Worm (Caenorhabditis elegans) whole organism, dauer: ENCODE measurements around the gene srj-52.

Experiments used
- unc-62 ChIP-seq: sonication (generic microtip); optimal IDR thresholded peaks from 2 replicates; lab custom pipeline; 2017; ENCODE audit warnings: missing biosample characterization, missing genetic modification reagents, missing genetic modification characterization

Gene srj-52

ce11 chrV:695914-696313, at the start of gene srj-52:
Gene srj-52 (minus strand): TSS chrV:696014.
- no peak for TF ChIP-seq unc-62 (GFP tag; lab: Kevin White, UChicago)

ce11 chrV:743348-743747, 47.5 kb upstream of the srj-52 start, which contains the start of gene str-134:
Gene str-134 (plus strand): TSS chrV:743648.
- TF ChIP-seq unc-62 (GFP tag; lab: Kevin White, UChicago), result no peak

DNA sequence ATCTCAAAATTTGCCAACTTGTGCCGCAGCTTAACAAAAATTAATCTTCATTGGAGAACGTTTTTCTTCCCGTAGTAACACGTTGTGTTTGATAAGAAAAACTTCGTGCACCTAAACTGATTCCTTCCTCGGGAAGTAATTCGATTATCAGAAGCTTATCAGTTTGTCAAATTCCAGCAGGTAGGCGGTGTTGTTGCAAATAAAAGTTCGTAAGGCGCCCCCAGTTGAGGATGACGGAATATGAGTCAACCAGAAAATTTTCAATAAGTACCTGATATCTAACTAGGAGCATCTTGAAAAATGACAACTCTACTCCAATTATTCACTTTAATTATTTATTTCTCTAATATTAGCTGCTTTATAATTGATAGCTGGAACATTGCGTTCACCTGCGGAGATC, 46.0 kb upstream of the srj-52 start, which contains the start of gene C05E4.7:
Gene C05E4.7 (plus strand): TSS at position 301 of the 400 bp plus-strand sequence.
- TF ChIP-seq unc-62 (GFP tag; lab: Kevin White, UChicago), result no peak

DNA sequence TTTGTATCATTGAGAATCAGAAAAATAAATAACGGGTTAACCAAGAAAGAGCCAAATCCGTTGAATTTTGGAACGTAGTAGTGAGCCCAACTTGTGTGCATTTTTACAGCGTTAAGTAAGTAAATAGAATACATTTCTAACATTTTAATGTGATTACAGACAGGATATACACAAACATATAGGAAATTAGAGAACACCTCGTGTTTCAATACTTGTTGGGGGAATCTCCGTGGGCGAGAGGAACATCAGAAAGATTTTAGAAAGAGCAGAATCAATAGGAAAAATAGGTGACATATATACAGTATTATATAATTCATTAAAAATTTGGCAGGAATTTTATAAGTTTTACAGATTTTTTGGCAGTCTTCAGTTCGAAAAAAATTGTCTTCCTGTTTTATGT, 43.0 kb upstream of the srj-52 start, which contains the start of gene srj-24:
Gene srj-24 (minus strand): TSS at position 101 of the 400 bp plus-strand sequence.
- TF ChIP-seq unc-62 (GFP tag; lab: Kevin White, UChicago), result no peak

ce11 chrV:736171-736570, 40.4 kb upstream of the srj-52 start, which contains the start of gene srj-25:
Gene srj-25 (minus strand): TSS chrV:736271.
- TF ChIP-seq unc-62 (GFP tag; lab: Kevin White, UChicago), result no peak

- TF ChIP-seq unc-62 (GFP tag; lab: Kevin White, UChicago), result no peak
Measured at ce11 chrV:731330-731729, 35.5 kb upstream of the srj-52 start.

ce11 chrV:730216-730615, 34.4 kb upstream of the srj-52 start:
- TF ChIP-seq unc-62 (GFP tag; lab: Kevin White, UChicago), result no peak

DNA sequence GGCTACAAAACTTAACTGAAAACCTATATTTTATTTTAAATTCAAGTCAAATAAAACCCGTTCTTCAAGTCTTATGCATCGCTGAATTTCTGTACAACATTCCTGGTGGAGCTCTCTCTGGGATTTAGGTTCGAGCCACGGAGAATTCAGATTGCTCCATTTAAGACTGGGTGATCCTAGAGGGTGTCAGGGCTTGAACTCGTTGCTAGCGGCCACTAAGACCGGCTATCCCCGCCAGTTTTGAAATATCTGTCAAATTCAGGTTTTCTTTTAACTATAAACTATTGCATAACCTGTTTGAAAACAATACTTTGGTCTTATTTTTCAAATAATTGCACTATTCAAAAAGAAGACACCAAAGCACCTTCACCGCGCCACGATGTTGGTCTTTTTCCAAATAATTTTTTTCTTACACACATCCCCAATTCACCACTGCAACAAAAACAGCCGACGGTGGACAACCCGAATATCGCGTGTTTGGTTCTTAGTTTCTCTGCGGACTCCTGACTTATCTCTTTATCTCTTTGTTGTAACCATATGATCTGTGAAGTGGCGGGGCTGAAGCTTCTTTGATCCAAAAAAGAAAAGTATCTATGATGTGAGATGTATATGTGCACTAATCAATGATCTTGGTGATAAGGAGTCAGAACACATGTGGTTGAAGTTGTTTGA, 33.1 kb upstream of the srj-52 start:
- no peak for TF ChIP-seq unc-62 (GFP tag; lab: Kevin White, UChicago)

DNA sequence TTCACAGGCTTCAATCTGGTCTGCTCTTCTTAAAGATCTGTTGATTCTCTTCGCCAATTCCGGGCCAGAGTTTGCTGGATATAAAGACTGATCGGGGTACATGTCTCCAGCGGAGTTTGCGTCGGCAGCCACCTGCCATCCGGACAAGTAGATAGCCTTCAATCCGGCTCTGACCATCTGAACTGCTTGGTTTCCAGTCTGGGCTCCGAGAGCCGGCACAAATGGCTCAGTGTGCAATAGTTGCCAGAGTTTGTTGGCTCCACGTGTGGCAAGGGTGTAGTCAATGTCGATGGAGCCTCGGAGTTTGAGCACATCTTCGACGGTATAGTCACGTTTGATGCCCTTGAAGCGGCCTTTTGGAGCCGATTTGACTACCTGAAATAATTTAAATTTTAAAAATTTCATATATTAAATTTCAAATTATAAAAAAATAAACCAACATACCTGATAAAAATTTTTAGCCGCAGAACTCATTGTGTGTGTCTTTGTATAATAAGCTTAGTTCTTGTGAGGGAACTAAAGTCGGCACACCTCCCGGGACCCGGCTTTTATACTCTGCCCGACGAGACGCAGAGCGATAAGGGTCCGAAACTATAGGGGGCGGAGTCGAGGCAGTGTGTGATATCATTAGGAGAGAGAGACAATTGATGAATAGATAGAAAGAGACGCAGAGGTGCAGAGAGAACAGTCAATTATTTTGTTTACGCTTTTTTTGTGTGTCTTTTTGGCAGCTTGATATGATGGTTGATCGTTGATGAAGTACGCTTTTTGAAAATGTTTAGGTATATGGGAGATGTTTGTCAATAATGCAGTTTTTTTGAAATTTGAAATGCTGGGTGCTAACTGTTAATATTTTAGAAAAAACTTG, 31.9 kb upstream of the srj-52 start, which contains the start of the genes icl-1 and srh-2:
Gene icl-1 (minus strand): TSS at position 521 of the 868 bp plus-strand sequence.
Gene srh-2 (plus strand): TSS at position 818 of the 868 bp plus-strand sequence.
- TF ChIP-seq unc-62 (GFP tag; lab: Kevin White, UChicago), result no peak

DNA sequence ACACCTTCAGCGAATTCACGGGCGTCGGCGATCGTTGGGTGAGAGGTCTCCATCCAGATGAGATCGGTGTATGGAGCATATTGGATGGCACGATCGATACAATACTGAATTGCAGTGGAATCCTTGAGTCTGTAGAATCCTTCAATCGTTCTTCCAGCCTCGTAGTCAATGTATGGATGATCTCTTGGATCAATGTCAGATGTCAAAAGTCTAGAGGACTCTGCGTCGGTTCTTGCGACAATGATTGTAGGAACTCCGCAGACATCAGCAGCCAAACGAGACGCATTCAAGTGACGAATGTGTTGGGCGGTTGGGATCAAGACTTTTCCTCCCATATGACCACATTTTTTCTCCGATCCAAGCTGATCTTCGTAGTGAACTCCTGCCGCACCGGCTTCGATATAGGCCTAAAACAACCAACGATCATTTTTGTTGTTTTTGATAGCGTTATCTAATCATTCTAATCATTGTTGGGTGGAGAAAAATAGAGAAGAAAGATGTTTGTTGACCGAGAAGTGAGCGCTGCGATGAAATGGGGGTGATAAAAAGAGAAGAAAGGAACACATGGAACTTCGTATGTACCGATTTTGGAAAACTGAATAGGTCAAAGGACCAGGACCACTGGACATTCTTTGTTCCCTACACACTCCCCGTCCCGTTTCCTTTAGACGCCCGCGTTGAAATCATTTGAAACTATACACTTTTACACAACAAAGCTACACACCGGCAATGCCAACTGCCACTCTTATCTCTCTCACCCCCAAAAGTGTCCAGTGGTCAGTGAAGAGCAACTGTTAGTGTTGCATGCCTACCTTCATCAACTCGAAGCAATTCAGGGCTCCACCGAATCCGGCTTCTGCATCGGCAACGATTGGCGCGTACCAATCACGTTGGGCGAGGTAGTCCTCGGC, 31.0 kb upstream of the srj-52 start:
- TF ChIP-seq unc-62 (GFP tag; lab: Kevin White, UChicago), result no peak

DNA sequence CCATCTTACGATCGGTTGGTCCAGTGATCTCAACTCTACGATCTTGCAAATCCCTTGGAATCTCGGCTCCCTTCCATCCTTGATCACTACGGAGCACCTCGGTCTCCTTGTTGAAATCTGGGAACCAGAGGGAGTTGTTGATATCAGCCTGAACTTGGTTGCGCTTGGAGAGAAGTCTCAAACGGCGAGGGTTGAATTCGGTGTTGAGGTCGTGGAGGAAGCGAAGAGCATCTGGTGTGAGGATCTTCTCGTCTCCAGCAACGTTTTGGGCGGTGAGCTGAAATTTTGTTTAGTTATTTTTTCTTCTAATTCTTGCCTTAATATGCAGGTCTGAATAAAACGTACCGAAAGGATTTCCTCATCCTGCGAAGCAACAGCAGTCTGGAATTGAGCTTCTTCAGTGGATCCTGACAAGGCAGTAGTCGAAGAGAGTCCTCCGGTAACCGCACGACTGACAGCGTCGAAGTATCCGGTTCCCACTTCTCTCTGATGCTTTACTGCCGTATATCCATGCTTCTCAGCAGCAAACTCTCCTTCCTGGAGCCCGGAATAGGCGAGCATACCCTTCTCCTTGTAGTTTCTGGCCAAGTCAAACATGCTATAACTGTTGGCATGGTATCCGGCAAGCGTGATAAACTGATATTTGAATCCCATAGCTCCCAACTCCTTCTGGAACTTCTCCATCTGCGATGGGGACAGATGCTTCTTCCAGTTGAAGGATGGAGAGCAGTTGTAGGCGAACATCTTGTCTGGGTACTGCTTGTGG, 30.2 kb upstream of the srj-52 start:
- TF ChIP-seq unc-62 (GFP tag; lab: Kevin White, UChicago), result no peak

DNA sequence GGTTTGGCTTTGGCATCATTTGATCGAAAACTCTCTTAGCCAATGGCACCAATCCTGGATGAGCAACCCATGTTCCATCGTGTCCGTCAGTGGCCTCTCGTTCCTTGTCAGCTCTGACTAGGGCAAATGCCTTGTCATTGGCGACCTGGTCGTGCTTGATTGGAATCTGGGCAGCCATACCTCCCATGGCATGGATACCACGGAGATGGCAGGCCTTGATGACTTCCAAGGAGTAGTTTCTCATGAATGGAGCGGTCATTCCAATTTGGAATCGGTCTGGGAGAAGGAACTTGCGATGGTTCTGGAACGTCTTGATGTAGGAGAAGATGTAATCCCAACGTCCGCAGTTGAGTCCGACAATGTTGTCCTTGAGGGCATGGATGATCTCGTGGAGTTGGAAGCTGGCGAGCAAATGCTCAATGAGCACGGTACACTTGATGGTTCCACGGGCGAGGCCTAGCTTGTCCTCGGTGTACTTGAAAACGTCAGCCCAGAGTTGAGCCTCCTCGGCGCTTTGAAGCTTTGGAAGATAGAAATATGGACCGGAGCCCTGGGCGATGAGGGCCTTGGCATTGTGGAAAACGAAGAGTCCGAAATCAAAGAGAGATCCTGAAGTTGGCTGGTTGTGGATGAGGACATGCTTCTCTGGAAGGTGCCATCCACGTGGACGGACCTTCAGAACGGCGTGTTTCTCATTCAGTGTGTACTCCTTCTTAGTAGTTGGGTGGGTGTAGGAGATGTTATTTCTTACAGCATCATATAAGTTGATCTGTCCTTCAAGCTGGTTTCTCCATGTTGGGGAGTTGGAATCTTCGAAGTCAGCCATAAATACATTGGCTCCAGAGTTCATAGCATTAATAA, 29.4 kb upstream of the srj-52 start:
- TF ChIP-seq unc-62 (GFP tag; lab: Kevin White, UChicago), result no peak

DNA sequence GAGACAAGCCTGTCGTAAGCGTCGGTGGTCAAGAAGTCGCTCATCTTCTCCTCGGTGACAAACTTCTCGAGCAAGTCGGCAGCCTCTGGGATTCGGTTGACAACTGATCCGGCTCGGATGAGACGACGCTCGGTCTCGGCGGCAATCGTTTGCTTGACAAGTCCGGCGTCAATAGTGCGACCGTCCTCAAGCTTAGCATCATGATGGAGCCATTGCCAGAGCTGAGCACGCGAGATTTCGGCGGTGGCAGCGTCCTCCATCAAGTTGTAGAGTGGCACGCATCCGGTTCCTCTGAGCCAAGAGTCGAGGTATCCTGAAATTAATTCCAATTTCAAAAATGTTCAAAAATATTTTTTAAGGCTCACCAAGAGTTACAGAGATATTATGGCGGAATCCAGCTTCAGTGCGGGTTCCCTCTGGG, 28.7 kb upstream of the srj-52 start:
- no peak for TF ChIP-seq unc-62 (GFP tag; lab: Kevin White, UChicago)
